Worm (Caenorhabditis elegans): ENCODE measurements around the gene R02E12.5.

R02E12.5 gene

ce11 chrX:3958252-3958651, 38.9 kb upstream of the R02E12.5 start, which contains the start of gene lin-18:
TSS of gene lin-18 (plus strand) at chrX:3958552.
- TF ChIP-seq lin-13 (tag; optimal IDR thresholded peaks at IDR 0.05), result no peak
- TF ChIP-seq zip-8 (tag; optimal IDR thresholded peaks at IDR 0.05), result no peak
- no peak for TF ChIP-seq tbx-8 (GFP tag; optimal IDR thresholded peaks at IDR 0.05)

DNA sequence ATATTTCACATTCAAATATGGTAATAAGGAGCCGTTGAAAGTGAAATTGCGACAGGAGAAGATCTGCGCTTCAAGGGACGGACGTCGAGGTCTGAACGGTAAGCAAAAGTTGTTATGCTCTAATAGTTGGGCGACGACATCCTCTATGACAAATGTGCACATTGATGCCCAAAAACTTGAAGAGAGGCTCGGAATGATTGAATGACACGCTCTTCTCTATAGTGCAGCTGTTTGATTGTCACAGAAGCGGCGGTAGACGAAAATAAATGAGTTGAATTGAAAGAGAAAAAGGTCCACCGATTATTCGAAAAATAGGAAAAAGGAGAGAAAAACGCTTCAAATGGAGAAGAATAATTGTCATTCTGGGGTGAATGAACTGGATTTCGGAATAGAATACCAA, 37.9 kb upstream of the R02E12.5 start:
- peak; percentile 88 for TF ChIP-seq hlh-1 (tag; optimal IDR thresholded peaks at IDR 0.05)
- no peak for TF ChIP-seq unc-39 (tag; optimal IDR thresholded peaks at IDR 0.05)
- TF ChIP-seq lin-32 (GFP tag; optimal IDR thresholded peaks at IDR 0.05), result no peak
- peak; percentile 82 for TF ChIP-seq unc-62 (GFP tag; optimal IDR thresholded peaks at IDR 0.05)
- no peak for TF ChIP-seq ceh-43 (GFP tag; optimal IDR thresholded peaks at IDR 0.05)
- TF ChIP-seq ces-1 (GFP tag; optimal IDR thresholded peaks at IDR 0.05), result no peak
- no peak for TF ChIP-seq elt-1 (tag; optimal IDR thresholded peaks at IDR 0.05; ENCODE audit: borderline replicate concordance, insufficient read depth)
- peak; percentile 42 for TF ChIP-seq unc-120 (tag; optimal IDR thresholded peaks at IDR 0.05; ENCODE audit: poor library complexity, severe bottlenecking)
- no peak for TF ChIP-seq cnd-1 (tag; optimal IDR thresholded peaks at IDR 0.05)

DNA sequence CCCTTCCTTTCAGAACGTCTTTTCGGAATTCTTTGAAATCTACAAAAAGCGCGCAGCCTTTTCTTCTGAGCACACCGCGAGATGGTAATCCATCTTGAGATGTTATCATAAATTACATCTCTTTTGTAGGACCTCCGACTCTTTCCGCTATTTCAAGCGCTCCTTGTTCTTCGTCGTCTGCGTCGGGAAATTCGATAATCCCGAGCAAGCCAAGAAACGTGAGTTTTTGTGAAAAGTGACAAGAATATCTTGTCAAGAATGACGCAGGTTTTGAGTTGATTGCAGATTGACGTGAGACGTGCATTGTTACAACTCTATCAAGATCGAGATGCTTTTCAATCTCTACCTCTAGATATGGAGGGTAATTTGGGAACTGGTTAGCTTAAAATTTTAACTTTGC, 36.8 kb upstream of the R02E12.5 start:
- TF ChIP-seq unc-62 (GFP tag; optimal IDR thresholded peaks at IDR 0.05) (peak; percentile 74), nhr-28 (tag; optimal IDR thresholded peaks at IDR 0.05) (no peak), ces-1 (GFP tag; optimal IDR thresholded peaks at IDR 0.05) (peak; percentile 1)

DNA sequence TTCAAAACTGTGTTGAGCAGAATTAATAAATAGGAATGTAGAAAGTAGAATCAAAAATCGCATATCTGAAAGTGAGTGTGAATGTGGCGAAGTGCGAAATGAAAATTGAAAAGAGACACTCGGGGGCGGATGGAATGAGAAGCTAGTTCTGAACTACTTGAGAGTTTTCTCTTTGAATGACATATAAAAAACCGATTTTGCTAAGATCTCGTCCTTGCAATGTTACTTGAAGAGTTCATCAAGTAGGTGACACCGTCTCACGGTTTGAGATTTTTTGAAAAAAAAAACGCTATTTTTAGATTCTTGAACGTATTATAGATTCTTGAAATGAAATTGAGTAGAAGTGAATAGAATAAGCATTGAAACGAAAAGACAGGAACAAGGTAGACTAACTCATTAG, 30.8 kb upstream of the R02E12.5 start, which contains the start of gene C16B8.2:
Gene C16B8.2, minus strand, starts transcription at position 101 of the 400 bp plus-strand sequence.
- TF ChIP-seq sptf-1 (tag; optimal IDR thresholded peaks at IDR 0.05), result no peak
- TF ChIP-seq nhr-237 (tag; optimal IDR thresholded peaks at IDR 0.05), result no peak
- TF ChIP-seq ces-1 (GFP tag; optimal IDR thresholded peaks at IDR 0.05), result no peak
- TF ChIP-seq mab-5 (tag; optimal IDR thresholded peaks at IDR 0.05), result no peak
- no peak for TF ChIP-seq blmp-1 (tag; optimal IDR thresholded peaks at IDR 0.05)
- no peak for TF ChIP-seq snpc-4 (tag; optimal IDR thresholded peaks at IDR 0.05)
- no peak for TF ChIP-seq flh-1 (GFP tag; optimal IDR thresholded peaks at IDR 0.05)
- no peak for TF ChIP-seq ztf-11 (tag; optimal IDR thresholded peaks at IDR 0.05)
- TF ChIP-seq M03D4.4 (tag; optimal IDR thresholded peaks at IDR 0.05), result no peak

DNA sequence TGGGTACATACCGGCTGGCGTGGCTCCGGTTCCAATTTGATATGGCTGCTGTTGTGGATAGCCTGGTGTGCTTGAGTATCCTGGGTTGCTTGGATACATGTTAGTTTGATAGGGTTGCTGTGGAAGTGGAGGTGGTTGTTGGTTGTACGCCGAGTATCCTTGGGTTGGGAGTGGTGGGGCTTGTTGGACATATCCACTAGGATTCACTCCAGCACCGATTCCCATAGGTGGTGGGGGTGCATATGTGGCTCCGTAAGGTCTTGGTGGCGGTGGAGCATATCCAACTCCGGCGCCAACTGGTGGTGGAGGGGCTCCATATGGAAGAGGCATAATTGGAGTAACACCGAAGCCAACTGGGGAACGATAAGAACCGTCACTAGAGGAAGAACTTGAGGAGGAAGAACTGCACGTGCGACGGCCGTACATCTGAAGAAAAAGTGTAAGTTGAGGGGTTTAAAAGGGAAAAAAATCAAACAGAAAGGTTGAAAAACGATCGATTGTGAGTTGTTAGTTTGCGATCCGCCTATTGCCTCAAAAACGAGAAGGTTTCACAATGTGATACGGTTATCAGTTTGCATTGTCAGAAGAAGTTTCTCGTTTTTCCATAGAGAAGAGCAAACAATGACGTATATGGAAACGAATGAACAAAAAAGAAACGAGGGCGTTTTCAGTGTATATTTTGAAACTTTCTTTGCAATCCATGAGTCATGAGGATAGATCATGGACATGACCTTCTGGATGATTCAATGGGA, 28.8 kb upstream of the R02E12.5 start, which contains the start of gene C16B8.3:
Gene C16B8.3, minus strand, starts transcription at position 426 of the 752 bp plus-strand sequence.
- TF ChIP-seq ceh-39 (tag; optimal IDR thresholded peaks at IDR 0.05) (no peak), hlh-1 (tag; optimal IDR thresholded peaks at IDR 0.05) (no peak), nhr-12 (tag; optimal IDR thresholded peaks at IDR 0.05) (no peak), bed-3 (GFP tag; optimal IDR thresholded peaks at IDR 0.05) (no peak), nhr-2 (tag; optimal IDR thresholded peaks at IDR 0.05) (no peak), sem-2 (GFP tag; optimal IDR thresholded peaks at IDR 0.05) (no peak), lin-13 (tag; optimal IDR thresholded peaks at IDR 0.05) (no peak), ztf-11 (tag; optimal IDR thresholded peaks at IDR 0.05) (no peak), ceh-43 (GFP tag; optimal IDR thresholded peaks at IDR 0.05) (no peak), mls-2 (tag; optimal IDR thresholded peaks at IDR 0.05) (no peak), tbx-8 (GFP tag; optimal IDR thresholded peaks at IDR 0.05) (no peak), nhr-76 (tag; optimal IDR thresholded peaks at IDR 0.05) (no peak), unc-120 (tag; optimal IDR thresholded peaks at IDR 0.05; ENCODE audit: poor library complexity, severe bottlenecking) (no peak), lsy-2 (tag; optimal IDR thresholded peaks at IDR 0.05) (no peak), snpc-4 (tag; optimal IDR thresholded peaks at IDR 0.05) (no peak), unc-62 (GFP tag; optimal IDR thresholded peaks at IDR 0.05) (no peak), elt-3 (tag; optimal IDR thresholded peaks at IDR 0.05) (no peak), nhr-237 (tag; optimal IDR thresholded peaks at IDR 0.05) (no peak), ceh-83 (GFP tag; optimal IDR thresholded peaks at IDR 0.05) (no peak), zip-8 (tag; optimal IDR thresholded peaks at IDR 0.05) (no peak)

Data from whole organism, mixed stage, embryonic.